Worm (Caenorhabditis elegans) whole organism, L4 larva: ENCODE results near the gene Y54G11A.19.

Experiments
- F49E8.2 ChIP-seq: sonication (generic microtip); optimal IDR thresholded peaks from 2 replicates; lab custom pipeline; 2016; ENCODE audit warnings: missing compliant biosample characterization, mild to moderate bottlenecking, missing genetic modification characterization, borderline replicate concordance
- T20F7.1 ChIP-seq: fragments of 200-800 bp; sonication (Bioruptor generic); optimal IDR thresholded peaks from 2 replicates; lab custom pipeline; 2018; ENCODE audit warnings: mild to moderate bottlenecking, missing genetic modification characterization, missing compliant biosample characterization
- Y48G9A.11 ChIP-seq: fragments of 200-800 bp; sonication (Bioruptor generic); IDR thresholded peaks from 2 replicates; pipeline ENCODE4 v1.3.6; 2022; ENCODE audit warnings: missing genetic modification reagents, missing genetic modification characterization, missing compliant biosample characterization
- ZK337.2 ChIP-seq: fragments of 200-800 bp; sonication (Bioruptor generic); IDR thresholded peaks from 2 replicates; pipeline ENCODE4 v1.3.6; 2022; ENCODE audit warnings: missing genetic modification reagents, missing genetic modification characterization, missing compliant biosample characterization
- aly-2 ChIP-seq: sonication (generic microtip); optimal IDR thresholded peaks from 2 replicates; lab custom pipeline; 2018; ENCODE audit warnings: missing biosample characterization, missing genetic modification characterization
- arid-1 ChIP-seq: fragments of 200-800 bp; sonication (Bioruptor generic); conservative IDR thresholded peaks from 2 replicates; pipeline ENCODE4 v1.3.6; 2022; ENCODE audit warnings: missing genetic modification reagents, missing genetic modification characterization, missing compliant biosample characterization
- attf-4 ChIP-seq: sonication (generic microtip); optimal IDR thresholded peaks from 3 replicates; lab custom pipeline; 2017; ENCODE audit warnings: missing biosample characterization, missing genetic modification characterization
- ceh-28 ChIP-seq: fragments of 150-350 bp; optimal IDR thresholded peaks from 2 replicates; lab custom pipeline; 2014; ENCODE audit warnings: missing biosample characterization, missing genetic modification reagents, missing genetic modification characterization
- ceh-32 ChIP-seq: sonication (generic microtip); optimal IDR thresholded peaks from 2 replicates; lab custom pipeline; 2016; ENCODE audit warnings: mild to moderate bottlenecking, missing genetic modification characterization, missing compliant biosample characterization; ENCODE audit not compliant: poor library complexity
- ceh-44 ChIP-seq: fragments of 200-800 bp; sonication (Bioruptor generic); IDR thresholded peaks from 2 replicates; pipeline ENCODE4 v1.3.6; 2022; ENCODE audit warnings: missing genetic modification reagents, missing genetic modification characterization, missing compliant biosample characterization
- ceh-82 ChIP-seq: sonication (generic microtip); optimal IDR thresholded peaks from 2 replicates; lab custom pipeline; 2017; ENCODE audit warnings: missing biosample characterization, missing genetic modification characterization
- cey-2 ChIP-seq: sonication (generic microtip); optimal IDR thresholded peaks from 3 replicates; lab custom pipeline; 2017; ENCODE audit warnings: missing genetic modification characterization, mild to moderate bottlenecking, missing compliant biosample characterization, antibody characterized with exemption, borderline replicate concordance; ENCODE audit not compliant: insufficient read depth
- ctbp-1 ChIP-seq: fragments of 200-800 bp; sonication (Bioruptor generic); IDR thresholded peaks from 2 replicates; pipeline ENCODE4 v1.3.6; 2022; ENCODE audit warnings: missing genetic modification reagents, missing genetic modification characterization, missing compliant biosample characterization
- daf-12 ChIP-seq: fragments of 150-350 bp; optimal IDR thresholded peaks from 2 replicates; lab custom pipeline; 2014; ENCODE audit warnings: missing biosample characterization, missing genetic modification reagents, missing genetic modification characterization
- daf-8 ChIP-seq: fragments of 200-800 bp; sonication (Bioruptor generic); IDR thresholded peaks from 2 replicates; pipeline ENCODE4 v1.3.6; 2022; ENCODE audit warnings: missing genetic modification characterization, missing compliant biosample characterization
- dmd-6 ChIP-seq: fragments of 200-800 bp; sonication (Bioruptor generic); IDR thresholded peaks from 2 replicates; pipeline ENCODE4 v1.3.6; 2022; ENCODE audit warnings: missing genetic modification reagents, missing genetic modification characterization, missing compliant biosample characterization
- dmd-8 ChIP-seq: fragments of 200-800 bp; sonication (Bioruptor generic); IDR thresholded peaks from 2 replicates; pipeline ENCODE4 v1.3.6; 2022; ENCODE audit warnings: missing genetic modification characterization, missing compliant biosample characterization
- dpl-1 ChIP-seq: fragments of 150-350 bp; optimal IDR thresholded peaks from 2 replicates; lab custom pipeline; 2014; ENCODE audit warnings: missing biosample characterization, missing genetic modification reagents, missing genetic modification characterization
- duxl-1 ChIP-seq: sonication (generic microtip); optimal IDR thresholded peaks from 2 replicates; lab custom pipeline; 2016; ENCODE audit warnings: mild to moderate bottlenecking, missing genetic modification characterization, moderate library complexity, missing compliant biosample characterization; ENCODE audit not compliant: poor library complexity
- egl-27 ChIP-seq: sonication (generic microtip); optimal IDR thresholded peaks from 3 replicates; lab custom pipeline; 2017; ENCODE audit warnings: missing biosample characterization, missing genetic modification reagents, missing genetic modification characterization
- fos-1 ChIP-seq: fragments of 150-350 bp; optimal IDR thresholded peaks from 2 replicates; lab custom pipeline; 2014; ENCODE audit warnings: missing biosample characterization, missing genetic modification characterization
- gei-8 ChIP-seq: fragments of 200-800 bp; sonication (Bioruptor generic); optimal IDR thresholded peaks from 2 replicates; lab custom pipeline; 2018; ENCODE audit warnings: mild to moderate bottlenecking, missing genetic modification characterization, missing compliant biosample characterization
- hif-1 ChIP-seq, 2 experiments: sonication (generic microtip); optimal IDR thresholded peaks; 2 replicates each; lab custom pipeline; 2016 to 2017; ENCODE audit warnings: missing compliant biosample characterization in 2 of 2, missing genetic modification characterization in 2 of 2, missing genetic modification reagents in 2 of 2, missing genotype in 2 of 2, mild to moderate bottlenecking in 1 of 2
- hlh-11 ChIP-seq: fragments of 200-800 bp; sonication (Bioruptor generic); optimal IDR thresholded peaks from 2 replicates; lab custom pipeline; 2018; ENCODE audit warnings: mild to moderate bottlenecking, missing genetic modification characterization, missing compliant biosample characterization
- hmg-1.1 ChIP-seq: fragments of 200-800 bp; sonication (Bioruptor generic); IDR thresholded peaks from 2 replicates; pipeline ENCODE4 v1.3.6; 2022; ENCODE audit warnings: missing genetic modification reagents, missing genetic modification characterization, missing compliant biosample characterization
- jun-1 ChIP-seq: fragments of 150-350 bp; optimal IDR thresholded peaks from 2 replicates; lab custom pipeline; 2014; ENCODE audit warnings: missing biosample characterization, missing genetic modification reagents, missing genetic modification characterization
- lin-1 ChIP-seq: fragments of 200-800 bp; sonication (Bioruptor generic); IDR thresholded peaks from 2 replicates; pipeline ENCODE4 v1.3.6; 2022; ENCODE audit warnings: missing genetic modification reagents, missing genetic modification characterization, missing compliant biosample characterization
- lin-15B ChIP-seq: fragments of 150-350 bp; sonication (generic microtip); optimal IDR thresholded peaks from 3 replicates; lab custom pipeline; 2014; ENCODE audit warnings: missing biosample characterization, missing genetic modification characterization
- lin-38 ChIP-seq: fragments of 200-800 bp; sonication (Bioruptor generic); IDR thresholded peaks from 2 replicates; pipeline ENCODE4 v1.3.6; 2022; ENCODE audit warnings: missing genetic modification reagents, missing genetic modification characterization, missing compliant biosample characterization
- lsy-2 ChIP-seq, 2 experiments: fragments of 150-350 bp in 1 of 2; sonication (generic microtip) in 1 of 2; optimal IDR thresholded peaks; 2 replicates each; lab custom pipeline; 2014 to 2017; ENCODE audit warnings: missing biosample characterization in 2 of 2, missing genetic modification characterization in 2 of 2
- nhr-102 ChIP-seq: sonication (generic microtip); optimal IDR thresholded peaks from 2 replicates; lab custom pipeline; 2016; ENCODE audit warnings: mild to moderate bottlenecking, missing genetic modification characterization, moderate library complexity, missing compliant biosample characterization
- nhr-111 ChIP-seq: fragments of 200-800 bp; sonication (Bioruptor generic); optimal IDR thresholded peaks from 2 replicates; lab custom pipeline; 2018; ENCODE audit warnings: mild to moderate bottlenecking, missing genetic modification characterization, missing compliant biosample characterization
- nhr-28 ChIP-seq: fragments of 150-350 bp; optimal IDR thresholded peaks from 2 replicates; lab custom pipeline; 2014; ENCODE audit warnings: missing biosample characterization, missing genetic modification characterization
- nhr-41 ChIP-seq: fragments of 200-800 bp; sonication (Bioruptor generic); IDR thresholded peaks from 2 replicates; pipeline ENCODE4 v1.3.6; 2022; ENCODE audit warnings: missing genetic modification reagents, missing genetic modification characterization, missing compliant biosample characterization
- nhr-42 ChIP-seq: fragments of 200-800 bp; sonication (Bioruptor generic); IDR thresholded peaks from 2 replicates; pipeline ENCODE4 v1.3.6; 2022; ENCODE audit warnings: missing genetic modification characterization, missing compliant biosample characterization
- nhr-76 ChIP-seq: fragments of 150-350 bp; optimal IDR thresholded peaks from 2 replicates; lab custom pipeline; 2014; ENCODE audit warnings: missing biosample characterization, missing genetic modification characterization
- pha-4 ChIP-seq, 2 experiments: fragments of 150-350 bp in 1 of 2; fragments of 200-800 bp in 1 of 2; sonication (Bioruptor generic) in 1 of 2; IDR thresholded peaks in 1 of 2; optimal IDR thresholded peaks in 1 of 2; 2 replicates each; pipeline versions ENCODE4 v1.3.6 to Lab custom; 2014 to 2022; ENCODE audit warnings: missing genetic modification characterization in 2 of 2, missing genetic modification reagents in 2 of 2, missing biosample characterization in 1 of 2, missing compliant biosample characterization in 1 of 2
- php-3 ChIP-seq: fragments of 200-800 bp; sonication (Bioruptor generic); IDR thresholded peaks from 2 replicates; pipeline ENCODE4 v1.3.6; 2022; ENCODE audit warnings: missing genetic modification reagents, missing genetic modification characterization, missing compliant biosample characterization
- saeg-2 ChIP-seq: fragments of 200-800 bp; sonication (Bioruptor generic); IDR thresholded peaks from 2 replicates; pipeline ENCODE4 v1.3.6; 2022; ENCODE audit warnings: missing genetic modification reagents, missing genetic modification characterization, missing compliant biosample characterization
- skn-1 ChIP-seq: fragments of 150-350 bp; optimal IDR thresholded peaks from 2 replicates; lab custom pipeline; 2014; ENCODE audit warnings: missing biosample characterization, missing genetic modification characterization
- snpc-1.2 ChIP-seq: fragments of 200-800 bp; sonication (Bioruptor generic); IDR thresholded peaks from 2 replicates; pipeline ENCODE4 v1.3.6; 2022; ENCODE audit warnings: missing genetic modification reagents, missing genetic modification characterization, missing compliant biosample characterization
- spr-3 ChIP-seq: fragments of 200-800 bp; sonication (Bioruptor generic); optimal IDR thresholded peaks from 2 replicates; lab custom pipeline; 2018; ENCODE audit warnings: mild to moderate bottlenecking, missing genetic modification characterization, missing compliant biosample characterization
- tag-97 ChIP-seq: fragments of 200-800 bp; sonication (Bioruptor generic); IDR thresholded peaks from 2 replicates; pipeline ENCODE4 v1.3.6; 2022; ENCODE audit warnings: missing genetic modification characterization, missing compliant biosample characterization
- tra-1 ChIP-seq: fragments of 200-800 bp; sonication (Bioruptor generic); IDR thresholded peaks from 2 replicates; pipeline ENCODE4 v1.3.6; 2022; ENCODE audit warnings: missing genetic modification reagents, missing genetic modification characterization, missing compliant biosample characterization
- unc-130 ChIP-seq: sonication (generic microtip); optimal IDR thresholded peaks from 2 replicates; lab custom pipeline; 2016; ENCODE audit warnings: missing genetic modification reagents, missing genetic modification characterization, missing compliant biosample characterization
- unc-39 ChIP-seq: sonication (generic microtip); optimal IDR thresholded peaks from 2 replicates; lab custom pipeline; 2017; ENCODE audit warnings: missing biosample characterization, missing genetic modification characterization
- zfp-2 ChIP-seq: sonication (generic microtip); optimal IDR thresholded peaks from 2 replicates; lab custom pipeline; 2016; ENCODE audit warnings: mild to moderate bottlenecking, missing genetic modification characterization, missing compliant biosample characterization
- zfp-3 ChIP-seq: fragments of 200-800 bp; sonication (Bioruptor generic); conservative IDR thresholded peaks from 2 replicates; pipeline ENCODE4 v1.3.6; 2022; ENCODE audit warnings: missing genetic modification reagents, missing genetic modification characterization, missing compliant biosample characterization
- zip-11 ChIP-seq: fragments of 200-800 bp; sonication (Bioruptor generic); IDR thresholded peaks from 2 replicates; pipeline ENCODE4 v1.3.6; 2022; ENCODE audit warnings: missing genetic modification characterization, missing compliant biosample characterization

Gene Y54G11A.19

DNA sequence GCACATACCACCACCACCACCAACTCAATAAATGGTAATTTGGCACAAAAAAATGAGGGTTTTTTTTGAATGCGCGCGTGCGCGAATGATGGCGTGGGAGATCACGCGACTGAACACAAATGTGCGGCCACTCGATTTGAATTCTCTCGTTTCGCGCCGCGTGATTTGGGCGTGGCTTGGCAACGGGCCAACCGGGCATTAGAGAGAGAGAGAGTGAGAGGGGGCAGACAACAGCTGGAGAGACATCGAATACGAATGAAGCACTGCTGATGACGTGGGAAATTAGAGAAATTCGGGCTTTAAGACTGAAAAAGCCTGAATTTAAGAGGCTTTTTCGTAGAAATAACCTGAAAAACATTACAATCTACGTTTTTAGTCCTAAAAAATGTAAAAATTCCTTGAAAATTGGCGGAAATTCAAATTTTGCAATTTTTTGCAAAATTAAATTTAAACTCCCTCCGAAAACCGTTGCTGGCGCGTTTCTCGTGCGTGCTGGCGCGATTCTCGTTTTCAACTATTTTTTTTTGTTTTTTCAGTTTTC is 5.2 kb downstream of the Y54G11A.19 start (continued):
- TF ChIP-seq tra-1: peak; percentile 69; the same call in 1 of the 2 replicates
- no peak for TF ChIP-seq cey-2 (tag; lab: Kevin White, UChicago)
- peak; percentile 80 for TF ChIP-seq gei-8 (GFP tag; lab: Kevin White, UChicago)
- no peak for TF ChIP-seq unc-39
- TF ChIP-seq nhr-42 (GFP tag; lab: Robert Waterston, UW): peak; percentile 92
- 0 out of 2 replicates have a peak, but pooled peaks have one; percentile 40 for TF ChIP-seq saeg-2 (GFP tag; lab: Robert Waterston, UW)
- peak; percentile 66 for TF ChIP-seq F49E8.2
- TF ChIP-seq ceh-44: no peak
- TF ChIP-seq daf-12: no peak
- TF ChIP-seq ceh-32 (tag; lab: Kevin White, UChicago): peak; percentile 29
- TF ChIP-seq tag-97 (GFP tag; lab: Robert Waterston, UW): no peak
- 0 out of 2 replicates have a peak, but pooled peaks have one; percentile 49 for TF ChIP-seq snpc-1.2
- peak; percentile 63 for TF ChIP-seq unc-130
- peak; percentile 75 for TF ChIP-seq zfp-2
- no peak for TF ChIP-seq attf-4 (tag; lab: Kevin White, UChicago)
- TF ChIP-seq T20F7.1: peak; percentile 88
- TF ChIP-seq nhr-76: no peak
- TF ChIP-seq pha-4 (GFP tag; IDR thresholded peaks at IDR 0.05; lab: Robert Waterston, UW): peak; percentile 91
- TF ChIP-seq pha-4 (tag; optimal IDR thresholded peaks at IDR 0.05; lab: Kevin White, UChicago): peak; percentile 26
- peak; percentile 55 for TF ChIP-seq jun-1 (tag; lab: Kevin White, UChicago)
- peak; percentile 53 for TF ChIP-seq nhr-111 (GFP tag; lab: Kevin White, UChicago)
- peak; percentile 86 for TF ChIP-seq spr-3 (GFP tag; lab: Kevin White, UChicago)
- no peak for TF ChIP-seq egl-27
- peak; percentile 49 to 84 for TF ChIP-seq lsy-2 (tag; optimal IDR thresholded peaks at IDR 0.05; lab: Kevin White, UChicago)
- TF ChIP-seq skn-1 (tag; lab: Kevin White, UChicago): no peak
- peak; percentile 95 for TF ChIP-seq nhr-102 (tag; lab: Kevin White, UChicago)
- TF ChIP-seq hlh-11 (tag; lab: Kevin White, UChicago): peak; percentile 99
- TF ChIP-seq ceh-28 (tag; lab: Kevin White, UChicago): no peak
- TF ChIP-seq lin-1: peak; percentile 63; the same call in 1 of the 2 replicates
- peak; percentile 92 for TF ChIP-seq hmg-1.1 (GFP tag; lab: Robert Waterston, UW)
- TF ChIP-seq dmd-6 (GFP tag; lab: Robert Waterston, UW): peak; percentile 90
- TF ChIP-seq lin-15B (tag; lab: Kevin White, UChicago): peak; percentile 19
- no peak for TF ChIP-seq aly-2 (tag; lab: Kevin White, UChicago)
- TF ChIP-seq zip-11 (GFP tag; lab: Robert Waterston, UW): no peak
- peak; percentile 64 for TF ChIP-seq fos-1
- TF ChIP-seq nhr-41 (GFP tag; lab: Robert Waterston, UW): 0 out of 2 replicates have a peak, but pooled peaks have one; percentile 13
- peak; percentile 92 for TF ChIP-seq zfp-3 (GFP tag; lab: Robert Waterston, UW)
- TF ChIP-seq duxl-1 (tag; lab: Kevin White, UChicago): peak; percentile 79
- TF ChIP-seq ceh-82 (tag; lab: Kevin White, UChicago): peak; percentile 26
- peak; percentile 71 to 93 for TF ChIP-seq hif-1 (tag; optimal IDR thresholded peaks at IDR 0.05; lab: Kevin White, UChicago)
- TF ChIP-seq Y48G9A.11 (GFP tag; lab: Robert Waterston, UW): 0 out of 2 replicates have a peak, but pooled peaks have one; percentile 50
- no peak for TF ChIP-seq ZK337.2 (GFP tag; lab: Robert Waterston, UW)
- peak; percentile 97 for TF ChIP-seq dpl-1 (GFP tag; lab: Kevin White, UChicago)
- peak; percentile 60; the same call in 1 of the 2 replicates for TF ChIP-seq php-3 (GFP tag; lab: Robert Waterston, UW)
- peak; percentile 80 for TF ChIP-seq ctbp-1 (GFP tag; lab: Robert Waterston, UW)
- peak; percentile 29; the same call in 1 of the 2 replicates for TF ChIP-seq daf-8 (GFP tag; lab: Robert Waterston, UW)
- TF ChIP-seq arid-1 (GFP tag; lab: Robert Waterston, UW): peak; percentile 83
- no peak; the same call in 1 of the 2 replicates for TF ChIP-seq dmd-8 (GFP tag; lab: Robert Waterston, UW)
- TF ChIP-seq nhr-28 (tag; lab: Kevin White, UChicago): peak; percentile 85
- peak; percentile 85 for TF ChIP-seq lin-38 (GFP tag; lab: Robert Waterston, UW)
